Comparison of ENCODE assay signal across 5 fruit fly cellular contexts in the genomic region with DNA sequence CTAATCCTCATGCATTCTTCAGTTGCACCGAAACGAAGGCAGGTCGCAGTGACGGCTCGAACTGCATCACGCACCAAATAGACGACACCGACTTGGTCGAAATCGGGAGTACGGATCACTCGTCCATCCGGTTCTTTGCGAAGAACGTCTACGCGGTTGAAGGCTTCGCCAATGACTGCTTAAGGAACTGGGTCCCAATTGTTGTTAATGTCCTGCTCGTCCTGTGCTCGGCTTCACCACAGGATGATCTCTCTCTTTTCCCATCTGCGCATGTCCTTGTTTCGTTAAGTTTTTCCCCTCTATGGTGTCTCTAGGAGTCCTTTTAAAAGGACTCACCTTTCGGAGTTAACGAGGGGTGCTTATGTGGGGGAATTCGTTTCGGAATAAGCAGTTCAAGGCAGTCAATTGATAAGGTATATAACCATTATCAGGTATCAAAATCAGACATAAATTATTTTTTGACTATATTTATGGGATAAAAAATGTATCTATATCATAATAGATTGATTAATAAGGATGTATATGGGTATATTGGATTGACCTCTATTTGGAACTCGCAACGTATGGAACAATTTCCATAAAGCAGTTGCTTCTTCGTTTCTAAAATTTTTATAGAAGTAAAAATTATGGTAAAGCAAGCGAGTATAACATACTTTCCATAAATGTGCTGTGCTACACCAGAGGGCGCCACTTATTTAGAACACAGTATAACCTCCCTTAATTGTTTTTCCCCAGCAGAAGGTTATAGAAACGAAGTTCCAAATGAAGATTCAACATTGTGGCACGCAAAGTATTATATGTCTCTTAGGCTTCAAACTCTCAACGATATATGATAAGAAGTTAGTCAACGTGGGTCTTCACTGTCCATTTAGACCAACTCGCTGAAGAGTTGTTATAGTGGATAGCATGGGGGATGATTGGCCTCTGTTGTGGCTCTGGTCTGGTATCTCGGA.
A peak's percentile ranks its signal among the peaks of the same experiment; 100 is the strongest.
TF ChIP-seq lines count a peak whose summit lies in the region.

Gene dpr20, minus strand, starts transcription at position 186 of the 953 bp plus-strand sequence.

TF ChIP-seq in whole organism, adult, 20 proteins besides CTCF, POLR2A, EP300 and RAD21 (continued from another document):
- peak; percentile 82 for TF ChIP-seq Clk (GFP tag; optimal IDR thresholded peaks at IDR 0.05; lab: Kevin White, UChicago)
- no peak for TF ChIP-seq CG1620 (GFP tag; optimal IDR thresholded peaks at IDR 0.05; lab: Kevin White, UChicago)
- no peak for TF ChIP-seq ovo (GFP tag; optimal IDR thresholded peaks at IDR 0.05; lab: Kevin White, UChicago)
- peak; percentile 93 for TF ChIP-seq toe (GFP tag; optimal IDR thresholded peaks at IDR 0.05; lab: Kevin White, UChicago)

TF ChIP-seq in whole organism, embryonic, 481 proteins besides CTCF, POLR2A, EP300 and RAD21 (continued from another document and continues in another):
- peak; percentile 41 for TF ChIP-seq CG8388 (GFP tag; optimal IDR thresholded peaks at IDR 0.05; lab: Kevin White, UChicago)
- TF ChIP-seq CG30431 (GFP tag; optimal IDR thresholded peaks at IDR 0.05; lab: Kevin White, UChicago): peak; percentile 56
- peak; percentile 67 for TF ChIP-seq Dad (GFP tag; optimal IDR thresholded peaks at IDR 0.05; lab: Kevin White, UChicago)
- TF ChIP-seq zfh2 (GFP tag; optimal IDR thresholded peaks at IDR 0.05; lab: Kevin White, UChicago): peak; percentile 71
- no peak for TF ChIP-seq NC2α (GFP tag; optimal IDR thresholded peaks at IDR 0.05; lab: Kevin White, UChicago)
- peak; percentile 78 for TF ChIP-seq unpg (GFP tag; optimal IDR thresholded peaks at IDR 0.05; lab: Kevin White, UChicago)
- peak; percentile 83 for TF ChIP-seq CG15269 (tag; optimal IDR thresholded peaks at IDR 0.05; lab: Kevin White, UChicago)
- TF ChIP-seq CG31365 (tag; optimal IDR thresholded peaks at IDR 0.05; lab: Kevin White, UChicago): peak; percentile 93
- TF ChIP-seq schlank (tag; optimal IDR thresholded peaks at IDR 0.05; lab: Kevin White, UChicago): peak; percentile 76
- TF ChIP-seq rib (GFP tag; IDR thresholded peaks at IDR 0.05; lab: Robert Waterston, UW): peak; percentile 79
- TF ChIP-seq chinmo (GFP tag; IDR thresholded peaks at IDR 0.05; lab: Robert Waterston, UW; ENCODE audit: partially characterized antibody): no peak
- TF ChIP-seq Dfd (GFP tag; optimal IDR thresholded peaks at IDR 0.05; lab: Kevin White, UChicago): no peak
- TF ChIP-seq CG2889 (GFP tag; IDR thresholded peaks at IDR 0.05; lab: Robert Waterston, UW): peak; percentile 79
- TF ChIP-seq CG9876 (GFP tag; optimal IDR thresholded peaks at IDR 0.05; lab: Kevin White, UChicago): peak; percentile 39
- TF ChIP-seq tll (GFP tag; optimal IDR thresholded peaks at IDR 0.05; lab: Kevin White, UChicago): no peak
- no peak for TF ChIP-seq CG7963 (GFP tag; IDR thresholded peaks at IDR 0.05; lab: Robert Waterston, UW; ENCODE audit: partially characterized antibody)
- TF ChIP-seq fd64A (GFP tag; optimal IDR thresholded peaks at IDR 0.05; lab: Kevin White, UChicago): no peak
- TF ChIP-seq CG11504 (tag; optimal IDR thresholded peaks at IDR 0.05; lab: Kevin White, UChicago): peak; percentile 70
- TF ChIP-seq lilli (GFP tag; optimal IDR thresholded peaks at IDR 0.05; lab: Kevin White, UChicago): peak; percentile 89
- peak; percentile 10 for TF ChIP-seq CG2202 (tag; optimal IDR thresholded peaks at IDR 0.05; lab: Kevin White, UChicago)
- peak; percentile 95 for TF ChIP-seq slbo (GFP tag; IDR thresholded peaks at IDR 0.05; lab: Robert Waterston, UW)
- peak; percentile 94 for TF ChIP-seq CG18599 (GFP tag; optimal IDR thresholded peaks at IDR 0.05; lab: Kevin White, UChicago)
- TF ChIP-seq Neu2 (GFP tag; optimal IDR thresholded peaks at IDR 0.05; lab: Kevin White, UChicago; ENCODE audit: borderline replicate concordance): no peak
- TF ChIP-seq grau (tag; optimal IDR thresholded peaks at IDR 0.05; lab: Kevin White, UChicago): peak; percentile 94
- TF ChIP-seq en (GFP tag; optimal IDR thresholded peaks at IDR 0.05; lab: Kevin White, UChicago): peak; percentile 3
- peak; percentile 36 for TF ChIP-seq CG4854 (GFP tag; optimal IDR thresholded peaks at IDR 0.05; lab: Kevin White, UChicago)
- peak; percentile 82 for TF ChIP-seq CG2678 (tag; optimal IDR thresholded peaks at IDR 0.05; lab: Kevin White, UChicago)
- peak; percentile 92 for TF ChIP-seq mam (GFP tag; optimal IDR thresholded peaks at IDR 0.05; lab: Kevin White, UChicago)

TF ChIP-seq in whole organism, prepupa, 60 proteins besides CTCF, POLR2A, EP300 and RAD21 (continued from another document and continues in another):
- TF ChIP-seq net (GFP tag; optimal IDR thresholded peaks at IDR 0.05; lab: Kevin White, UChicago) (peak; percentile 71), svp (GFP tag; lab: Kevin White, UChicago) (peak; percentile 71), CG10669 (GFP tag; optimal IDR thresholded peaks at IDR 0.05; lab: Kevin White, UChicago) (peak; percentile 80), Sox102F (GFP tag; optimal IDR thresholded peaks at IDR 0.05; lab: Kevin White, UChicago) (peak; percentile 58), CG11902 (GFP tag; optimal IDR thresholded peaks at IDR 0.05; lab: Kevin White, UChicago) (peak; percentile 52), fd85E (GFP tag; optimal IDR thresholded peaks at IDR 0.05; lab: Kevin White, UChicago) (peak; percentile 14), acj6 (GFP tag; optimal IDR thresholded peaks at IDR 0.05; lab: Kevin White, UChicago) (peak; percentile 69), Smox (GFP tag; optimal IDR thresholded peaks at IDR 0.05; lab: Kevin White, UChicago) (peak; percentile 51), Ets21C (GFP tag; optimal IDR thresholded peaks at IDR 0.05; lab: Kevin White, UChicago) (peak; percentile 37), Eip93F (GFP tag; optimal IDR thresholded peaks at IDR 0.05; lab: Kevin White, UChicago) (no peak), CG11294 (GFP tag; IDR thresholded peaks at IDR 0.05; lab: Robert Waterston, UW) (peak; percentile 93), CG3919 (GFP tag; optimal IDR thresholded peaks at IDR 0.05; lab: Kevin White, UChicago) (peak; percentile 87), CG1621 (tag; optimal IDR thresholded peaks at IDR 0.05; lab: Kevin White, UChicago) (peak; percentile 74), ss (GFP tag; optimal IDR thresholded peaks at IDR 0.05; lab: Kevin White, UChicago) (peak; percentile 54 to 79), vri (GFP tag; optimal IDR thresholded peaks at IDR 0.05; lab: Kevin White, UChicago) (no peak), pdm3 (GFP tag; optimal IDR thresholded peaks at IDR 0.05; lab: Kevin White, UChicago) (peak; percentile 76), CG3032 (tag; optimal IDR thresholded peaks at IDR 0.05; lab: Kevin White, UChicago) (peak; percentile 76), CG6276 (GFP tag; optimal IDR thresholded peaks at IDR 0.05; lab: Kevin White, UChicago) (peak; percentile 84), CG4318 (GFP tag; optimal IDR thresholded peaks at IDR 0.05; lab: Kevin White, UChicago) (peak; percentile 61), topi (GFP tag; optimal IDR thresholded peaks at IDR 0.05; lab: Kevin White, UChicago) (peak; percentile 75), CG6163 (GFP tag; IDR thresholded peaks at IDR 0.05; lab: Robert Waterston, UW) (peak; percentile 91), CG8632 (GFP tag; optimal IDR thresholded peaks at IDR 0.05; lab: Kevin White, UChicago) (peak; percentile 30), OdsH (GFP tag; optimal IDR thresholded peaks at IDR 0.05; lab: Kevin White, UChicago) (peak; percentile 77), CG7368 (GFP tag; optimal IDR thresholded peaks at IDR 0.05; lab: Kevin White, UChicago) (peak; percentile 83), CG15336 (GFP tag; IDR thresholded peaks at IDR 0.05; lab: Robert Waterston, UW) (peak; percentile 86), CG34406 (GFP tag; optimal IDR thresholded peaks at IDR 0.05; lab: Kevin White, UChicago) (peak; percentile 44), CG6792 (GFP tag; optimal IDR thresholded peaks at IDR 0.05; lab: Kevin White, UChicago) (peak; percentile 59), salr (GFP tag; optimal IDR thresholded peaks at IDR 0.05; lab: Kevin White, UChicago) (peak; percentile 38 to 55), Eip75B (GFP tag; optimal IDR thresholded peaks at IDR 0.05; lab: Kevin White, UChicago) (peak; percentile 64), CG8319 (GFP tag; optimal IDR thresholded peaks at IDR 0.05; lab: Kevin White, UChicago) (peak; percentile 36)

TF ChIP-seq in whole organism, pupa, 21 proteins besides CTCF, POLR2A, EP300 and RAD21 (continued from another document):
- TF ChIP-seq gl (tag; optimal IDR thresholded peaks at IDR 0.05; lab: Kevin White, UChicago) (peak; percentile 59), CG4496 (GFP tag; IDR thresholded peaks at IDR 0.05; lab: Robert Waterston, UW) (peak; percentile 96), CG34367 (tag; optimal IDR thresholded peaks at IDR 0.05; lab: Kevin White, UChicago) (peak; percentile 60)

TF ChIP-seq in whole organism, wandering third instar larva, 38 proteins besides CTCF, POLR2A, EP300 and RAD21 (continued from another document):
- peak; percentile 57 for TF ChIP-seq sv (GFP tag; optimal IDR thresholded peaks at IDR 0.05; lab: Kevin White, UChicago)
- TF ChIP-seq jim (GFP tag; optimal IDR thresholded peaks at IDR 0.05; lab: Kevin White, UChicago): no peak
- TF ChIP-seq CG9705 (GFP tag; optimal IDR thresholded peaks at IDR 0.05; lab: Kevin White, UChicago): peak; percentile 20
- TF ChIP-seq tai (GFP tag; optimal IDR thresholded peaks at IDR 0.05; lab: Kevin White, UChicago): no peak
- no peak for TF ChIP-seq Hr78 (GFP tag; optimal IDR thresholded peaks at IDR 0.05; lab: Kevin White, UChicago)
- peak; percentile 37 for TF ChIP-seq OdsH (GFP tag; optimal IDR thresholded peaks at IDR 0.05; lab: Kevin White, UChicago)
- TF ChIP-seq dsf (GFP tag; optimal IDR thresholded peaks at IDR 0.05; lab: Kevin White, UChicago; ENCODE audit: borderline replicate concordance): no peak
- TF ChIP-seq dl (GFP tag; optimal IDR thresholded peaks at IDR 0.05; lab: Kevin White, UChicago; ENCODE audit: insufficient read depth in 1 of 2, partially characterized antibody in 2 of 2): no peak
- no peak for TF ChIP-seq GATAd (GFP tag; optimal IDR thresholded peaks at IDR 0.05; lab: Kevin White, UChicago)
- no peak for TF ChIP-seq brk (GFP tag; optimal IDR thresholded peaks at IDR 0.05; lab: Kevin White, UChicago)
- TF ChIP-seq Myc (optimal IDR thresholded peaks at IDR 0.05; lab: Kevin White, UChicago): no peak
- peak; percentile 67 for TF ChIP-seq rgr (GFP tag; optimal IDR thresholded peaks at IDR 0.05; lab: Kevin White, UChicago)
- TF ChIP-seq CrebA (GFP tag; optimal IDR thresholded peaks at IDR 0.05; lab: Kevin White, UChicago; ENCODE audit: borderline replicate concordance): no peak
- TF ChIP-seq Sp1 (GFP tag; optimal IDR thresholded peaks at IDR 0.05; lab: Kevin White, UChicago): peak; percentile 48
- TF ChIP-seq fru (GFP tag; optimal IDR thresholded peaks at IDR 0.05; lab: Kevin White, UChicago): peak; percentile 57
- no peak for TF ChIP-seq usp (GFP tag; optimal IDR thresholded peaks at IDR 0.05; lab: Kevin White, UChicago)
- peak; percentile 32 for TF ChIP-seq Hnf4 (GFP tag; optimal IDR thresholded peaks at IDR 0.05; lab: Kevin White, UChicago)
